Fruit fly (Drosophila melanogaster): Measurements from ENCODE around the gene Ucp4C.

Gene Ucp4C

DNA sequence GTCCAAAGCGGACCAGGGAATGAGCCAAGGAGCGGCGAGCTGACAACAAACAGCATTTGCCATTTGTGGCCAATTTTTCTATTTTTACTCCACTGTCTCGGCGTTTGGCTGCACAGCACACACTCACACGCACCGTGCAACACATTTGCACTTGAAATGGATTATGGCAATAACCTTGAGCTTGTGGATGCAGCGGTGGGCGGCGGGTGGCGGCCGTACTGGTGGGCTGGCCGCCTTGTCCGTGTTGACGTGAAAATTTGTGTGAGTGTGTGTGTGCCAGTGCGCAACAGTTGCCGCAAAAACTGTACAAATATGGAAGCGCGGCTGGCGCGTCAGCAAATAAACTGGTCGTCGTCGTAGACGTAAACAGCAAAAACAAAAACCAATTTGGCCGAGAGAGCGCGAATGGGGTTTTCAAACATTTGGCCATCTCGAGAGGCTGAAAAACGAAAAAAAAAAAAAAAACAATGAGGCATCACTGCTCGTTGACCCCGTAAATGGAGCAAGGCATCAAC is 6.7 kb downstream of the Ucp4C start (continued):
- no peak for TF ChIP-seq oc (tag; optimal IDR thresholded peaks at IDR 0.05)
- TF ChIP-seq peb (GFP tag; IDR thresholded peaks at IDR 0.05) = no peak
- no peak for TF ChIP-seq sens-2 (GFP tag; IDR thresholded peaks at IDR 0.05)
- TF ChIP-seq Med (GFP tag) = peak; percentile 50
- TF ChIP-seq Lim3 (GFP tag; IDR thresholded peaks at IDR 0.05) = no peak
- no peak for TF ChIP-seq CG10565 (GFP tag; optimal IDR thresholded peaks at IDR 0.05)
- no peak for TF ChIP-seq corto (GFP tag; optimal IDR thresholded peaks at IDR 0.05)
- TF ChIP-seq vvl (GFP tag; IDR thresholded peaks at IDR 0.05) = no peak
- TF ChIP-seq Hand (GFP tag; optimal IDR thresholded peaks at IDR 0.05) = no peak
- TF ChIP-seq crp (GFP tag; optimal IDR thresholded peaks at IDR 0.05) = no peak
- no peak for TF ChIP-seq Fer1 (GFP tag; optimal IDR thresholded peaks at IDR 0.05)
- no peak for TF ChIP-seq Dbx (GFP tag; IDR thresholded peaks at IDR 0.05)
- no peak for TF ChIP-seq caup (GFP tag; optimal IDR thresholded peaks at IDR 0.05; ENCODE audit: severe bottlenecking)
- TF ChIP-seq CG11696 (GFP tag; IDR thresholded peaks at IDR 0.05) = no peak
- no peak for TF ChIP-seq CG17186 (GFP tag; optimal IDR thresholded peaks at IDR 0.05)
- TF ChIP-seq CTCF (GFP tag; optimal IDR thresholded peaks at IDR 0.05) = no peak
- TF ChIP-seq lmd (GFP tag; IDR thresholded peaks at IDR 0.05) = no peak
- TF ChIP-seq CG30020 (tag; optimal IDR thresholded peaks at IDR 0.05) = no peak
- TF ChIP-seq Kr (GFP tag; optimal IDR thresholded peaks at IDR 0.05) = no peak
- TF ChIP-seq CG10321 (GFP tag; IDR thresholded peaks at IDR 0.05) = 0 out of 2 replicates have a peak, but pooled peaks have one; percentile 26
- no peak for TF ChIP-seq dpn (GFP tag; optimal IDR thresholded peaks at IDR 0.05)
- TF ChIP-seq ham (GFP tag; IDR thresholded peaks at IDR 0.05) = no peak
- no peak for TF ChIP-seq Dip2 (GFP tag; IDR thresholded peaks at IDR 0.05)
- TF ChIP-seq stwl (tag; optimal IDR thresholded peaks at IDR 0.05) = no peak
- no peak for TF ChIP-seq CG13894 (tag; optimal IDR thresholded peaks at IDR 0.05)
- no peak for TF ChIP-seq CG12236 (GFP tag; optimal IDR thresholded peaks at IDR 0.05)
- peak; percentile 12 for TF ChIP-seq nom (GFP tag; optimal IDR thresholded peaks at IDR 0.05)
- TF ChIP-seq Ptx1 (GFP tag; IDR thresholded peaks at IDR 0.05) = no peak
- TF ChIP-seq CG31224 (GFP tag; IDR thresholded peaks at IDR 0.05) = no peak
- TF ChIP-seq MBD-R2 (GFP tag; IDR thresholded peaks at IDR 0.05) = no peak
- no peak for TF ChIP-seq dati (GFP tag; IDR thresholded peaks at IDR 0.05)
- 0 out of 3 replicates have a peak, but pooled peaks have one; percentile 19 for TF ChIP-seq CG34422 (GFP tag; IDR thresholded peaks at IDR 0.05)
- TF ChIP-seq knrl (GFP tag; IDR thresholded peaks at IDR 0.05; ENCODE audit: partially characterized antibody) = no peak
- TF ChIP-seq ems (GFP tag; optimal IDR thresholded peaks at IDR 0.05) = no peak
- TF ChIP-seq CG11398 (GFP tag; optimal IDR thresholded peaks at IDR 0.05) = no peak
- TF ChIP-seq Hr39 (optimal IDR thresholded peaks at IDR 0.05) = no peak
- TF ChIP-seq Spps (tag; optimal IDR thresholded peaks at IDR 0.05) = no peak
- TF ChIP-seq Dll (GFP tag; IDR thresholded peaks at IDR 0.05; ENCODE audit: partially characterized antibody) = no peak
- no peak for TF ChIP-seq ERR (GFP tag; optimal IDR thresholded peaks at IDR 0.05)
- no peak for TF ChIP-seq CG33213 (GFP tag; optimal IDR thresholded peaks at IDR 0.05)
- TF ChIP-seq CG14710 (tag; optimal IDR thresholded peaks at IDR 0.05) = no peak
- TF ChIP-seq ftz-f1 (GFP tag; optimal IDR thresholded peaks at IDR 0.05) = peak; percentile 71
- TF ChIP-seq CG14667 (GFP tag; IDR thresholded peaks at IDR 0.05) = no peak
- no peak for TF ChIP-seq CG18011 (GFP tag; optimal IDR thresholded peaks at IDR 0.05)
- TF ChIP-seq CG7839 (tag; optimal IDR thresholded peaks at IDR 0.05) = no peak
- no peak for TF ChIP-seq CG7357 (GFP tag; IDR thresholded peaks at IDR 0.05)
- no peak for TF ChIP-seq HmgZ (tag; optimal IDR thresholded peaks at IDR 0.05)
- no peak for TF ChIP-seq CG1603 (tag; optimal IDR thresholded peaks at IDR 0.05)
- no peak for TF ChIP-seq CG17361 (GFP tag; IDR thresholded peaks at IDR 0.05)
- TF ChIP-seq crol (GFP tag; IDR thresholded peaks at IDR 0.05) = peak; percentile 40; the same call in 1 of the 2 replicates
- no peak for TF ChIP-seq jing (GFP tag; optimal IDR thresholded peaks at IDR 0.05)
- TF ChIP-seq CG7745 (tag; optimal IDR thresholded peaks at IDR 0.05) = no peak
